Worm (Caenorhabditis elegans) whole organism, young adult: ENCODE measurements around the gene nceh-1.

Source experiments
- ama-1 ChIP-seq, 3 experiments: fragments of 150-350 bp in 1 of 3; sonication (generic microtip) in 2 of 3; optimal IDR thresholded peaks; 2 replicates each; lab custom pipeline; 2014 to 2018; ENCODE audit warnings: missing biosample characterization in 2 of 3, missing genetic modification characterization in 2 of 3, missing genetic modification reagents in 2 of 3
- athp-1 ChIP-seq: sonication (generic microtip); optimal IDR thresholded peaks from 2 replicates; lab custom pipeline; 2017; ENCODE audit warnings: mild to moderate bottlenecking, missing genetic modification characterization, missing compliant biosample characterization
- dpl-1 ChIP-seq: fragments of 150-350 bp; optimal IDR thresholded peaks from 2 replicates; lab custom pipeline; 2014; ENCODE audit warnings: missing biosample characterization, missing genetic modification reagents, missing genetic modification characterization
- madf-8 ChIP-seq: fragments of 200-800 bp; sonication (Bioruptor generic); conservative IDR thresholded peaks from 2 replicates; pipeline ENCODE4 v1.3.6; 2022; ENCODE audit warnings: missing genetic modification reagents, missing genetic modification characterization, missing compliant biosample characterization
- mel-28 ChIP-seq: sonication (generic microtip); optimal IDR thresholded peaks from 2 replicates; lab custom pipeline; 2016; ENCODE audit warnings: borderline replicate concordance, mild to moderate bottlenecking, missing genetic modification characterization, missing compliant biosample characterization
- snpc-1.3 ChIP-seq: sonication (generic microtip); optimal IDR thresholded peaks from 2 replicates; lab custom pipeline; 2017; ENCODE audit warnings: missing genetic modification characterization, mild to moderate bottlenecking, missing compliant biosample characterization, antibody characterized with exemption, moderate library complexity, missing genotype, missing genetic modification reagents; ENCODE audit not compliant: insufficient read depth
- unc-130 ChIP-seq: sonication (generic microtip); optimal IDR thresholded peaks from 2 replicates; lab custom pipeline; 2016; ENCODE audit warnings: missing genetic modification reagents, missing genetic modification characterization, missing compliant biosample characterization
- unc-62 ChIP-seq: fragments of 150-350 bp; optimal IDR thresholded peaks from 2 replicates; lab custom pipeline; 2014; ENCODE audit warnings: missing biosample characterization, missing genetic modification reagents, missing genetic modification characterization
- xnd-1 ChIP-seq: sonication (generic microtip); optimal IDR thresholded peaks from 2 replicates; lab custom pipeline; 2016; ENCODE audit warnings: missing genotype, missing genetic modification reagents, missing genetic modification characterization, missing compliant biosample characterization

ce11 chrV:19401429-19401828 lies 24.2 kb downstream of the nceh-1 start:
- no peak for TF ChIP-seq unc-130 (GFP tag; lab: Kevin White, UChicago)
- no peak for TF ChIP-seq snpc-1.3 (tag; lab: Kevin White, UChicago)
- no peak for TF ChIP-seq xnd-1 (tag; lab: Kevin White, UChicago)
- TF ChIP-seq unc-62 (GFP tag; lab: Kevin White, UChicago), result no peak
- no peak for TF ChIP-seq athp-1
- no peak for TF ChIP-seq ama-1 (optimal IDR thresholded peaks at IDR 0.05; lab: Kevin White, UChicago)
- TF ChIP-seq ama-1 (GFP tag; optimal IDR thresholded peaks at IDR 0.05; lab: Kevin White, UChicago), result no peak
- no peak for TF ChIP-seq mel-28 (tag; lab: Kevin White, UChicago)
- TF ChIP-seq madf-8, result no peak
- TF ChIP-seq dpl-1 (GFP tag; lab: Kevin White, UChicago), result no peak
